Worm (Caenorhabditis elegans) whole organism, early embryonic: ENCODE results near the gene Y42A5A.1.

Source experiments
- B0310.2 ChIP-seq: sonication (generic microtip); optimal IDR thresholded peaks from 2 replicates; lab custom pipeline; 2016; ENCODE audit warnings: mild to moderate bottlenecking, missing genetic modification characterization, missing compliant biosample characterization
- F13C5.2 ChIP-seq: sonication (generic microtip); optimal IDR thresholded peaks from 2 replicates; lab custom pipeline; 2017; ENCODE audit warnings: mild to moderate bottlenecking, missing genetic modification characterization, inconsistent platforms, missing compliant biosample characterization
- aly-1 ChIP-seq: sonication (generic microtip); optimal IDR thresholded peaks from 2 replicates; lab custom pipeline; 2016; ENCODE audit warnings: missing genetic modification characterization, missing compliant biosample characterization
- ama-1 ChIP-seq: fragments of 150-350 bp; optimal IDR thresholded peaks from 2 replicates; lab custom pipeline; 2014
- ceh-13 ChIP-seq: fragments of 200-800 bp; sonication (Bioruptor generic); optimal IDR thresholded peaks from 2 replicates; lab custom pipeline; 2018; ENCODE audit warnings: mild to moderate bottlenecking, missing genetic modification characterization, missing compliant biosample characterization
- ceh-36 ChIP-seq: sonication (generic microtip); optimal IDR thresholded peaks from 2 replicates; lab custom pipeline; 2016; ENCODE audit warnings: missing genetic modification characterization, inconsistent platforms, missing compliant biosample characterization
- ets-7 ChIP-seq: sonication (generic microtip); optimal IDR thresholded peaks from 2 replicates; lab custom pipeline; 2016; ENCODE audit warnings: missing genotype, missing genetic modification characterization, missing compliant biosample characterization
- flt-1 ChIP-seq: fragments of 200-800 bp; sonication (Bioruptor generic); IDR thresholded peaks from 2 replicates; pipeline ENCODE4 v1.3.6; 2022; ENCODE audit warnings: missing genetic modification characterization, missing compliant biosample characterization
- hmbx-1 ChIP-seq: sonication (generic microtip); optimal IDR thresholded peaks from 2 replicates; lab custom pipeline; 2016; ENCODE audit warnings: mild to moderate bottlenecking, missing genetic modification characterization, missing compliant biosample characterization
- hmg-4 ChIP-seq: fragments of 200-800 bp; sonication (Bioruptor generic); optimal IDR thresholded peaks from 2 replicates; lab custom pipeline; 2018; ENCODE audit warnings: mild to moderate bottlenecking, missing genetic modification characterization, missing compliant biosample characterization
- hnd-1 ChIP-seq: sonication (generic microtip); optimal IDR thresholded peaks from 2 replicates; lab custom pipeline; 2016; ENCODE audit warnings: missing genetic modification characterization, missing compliant biosample characterization
- pes-1 ChIP-seq: fragments of 200-800 bp; sonication (Bioruptor generic); IDR thresholded peaks from 2 replicates; pipeline ENCODE4 v1.3.6; 2022; ENCODE audit warnings: missing genetic modification reagents, missing genetic modification characterization, missing compliant biosample characterization
- scrt-1 ChIP-seq: fragments of 200-800 bp; sonication (Bioruptor generic); IDR thresholded peaks from 2 replicates; pipeline ENCODE4 v1.3.6; 2022; ENCODE audit warnings: missing genetic modification characterization, missing compliant biosample characterization
- sea-1 ChIP-seq: fragments of 200-800 bp; sonication (Bioruptor generic); conservative IDR thresholded peaks from 2 replicates; pipeline ENCODE4 v1.3.6; 2022; ENCODE audit warnings: missing genetic modification characterization, missing compliant biosample characterization
- tbx-11 ChIP-seq: fragments of 200-800 bp; sonication (Bioruptor generic); IDR thresholded peaks from 2 replicates; pipeline ENCODE4 v1.3.6; 2022; ENCODE audit warnings: missing genetic modification characterization, missing compliant biosample characterization
- tbx-37 ChIP-seq: fragments of 200-800 bp; sonication (Bioruptor generic); conservative IDR thresholded peaks from 2 replicates; pipeline ENCODE4 v1.3.6; 2022; ENCODE audit warnings: missing genetic modification reagents, missing genetic modification characterization, missing compliant biosample characterization
- tra-4 ChIP-seq: sonication (generic microtip); optimal IDR thresholded peaks from 2 replicates; lab custom pipeline; 2017; ENCODE audit warnings: missing genetic modification characterization, missing compliant biosample characterization

Gene Y42A5A.1

DNA sequence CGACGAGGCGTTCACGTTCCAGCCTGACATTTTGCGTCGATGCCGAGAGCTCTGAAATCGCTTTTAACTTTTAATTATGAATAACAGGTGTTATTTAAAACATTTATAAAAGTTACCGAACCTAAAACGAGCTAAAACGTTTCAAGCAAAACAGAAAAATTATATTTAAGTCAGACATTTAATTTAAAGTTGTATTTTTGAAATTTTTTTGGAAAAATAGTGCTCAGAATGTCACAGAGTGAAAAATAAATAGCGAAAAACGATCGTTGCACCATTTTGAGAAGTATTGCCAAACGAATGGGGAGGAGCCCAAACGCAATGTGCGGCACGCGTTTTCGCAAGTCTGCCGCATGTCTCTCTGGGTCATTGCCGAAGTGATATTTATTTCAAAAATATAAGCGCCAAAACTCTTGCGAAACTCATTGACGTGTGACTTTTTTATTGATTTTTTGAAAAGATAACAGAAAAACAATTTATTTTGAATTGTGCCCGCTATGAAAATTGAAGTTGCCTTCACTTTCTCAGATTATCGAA is 25.4 kb downstream of the Y42A5A.1 start, which contains the start of gene erfa-3:
Gene erfa-3 (minus strand): TSS at position 51 of the 534 bp plus-strand sequence.
- TF ChIP-seq ets-7 (tag; lab: Kevin White, UChicago): peak; percentile 53
- no peak for TF ChIP-seq B0310.2 (tag; lab: Kevin White, UChicago)
- TF ChIP-seq ceh-13: peak; percentile 60
- peak; percentile 48 for TF ChIP-seq hmbx-1 (tag; lab: Kevin White, UChicago)
- TF ChIP-seq ama-1 (lab: Kevin White, UChicago): no peak
- TF ChIP-seq hmg-4 (GFP tag; lab: Kevin White, UChicago): peak; percentile 56
- no peak for TF ChIP-seq pes-1 (GFP tag; lab: Robert Waterston, UW)
- TF ChIP-seq tra-4 (tag; lab: Kevin White, UChicago): peak; percentile 62
- TF ChIP-seq sea-1 (GFP tag; lab: Robert Waterston, UW): peak; percentile 70; the same call in 1 of the 2 replicates
- TF ChIP-seq flt-1 (GFP tag; lab: Robert Waterston, UW): peak; percentile 49; the same call in 1 of the 2 replicates
- peak; percentile 74; the same call in 1 of the 2 replicates for TF ChIP-seq tbx-11 (GFP tag; lab: Robert Waterston, UW)
- TF ChIP-seq hnd-1 (tag; lab: Kevin White, UChicago): peak; percentile 55
- peak; percentile 91 for TF ChIP-seq F13C5.2 (tag; lab: Kevin White, UChicago)
- peak; percentile 76 for TF ChIP-seq aly-1 (tag; lab: Kevin White, UChicago)
- TF ChIP-seq ceh-36 (tag; lab: Kevin White, UChicago): peak; percentile 51
- TF ChIP-seq scrt-1 (GFP tag; lab: Robert Waterston, UW): peak; percentile 51; the same call in 1 of the 2 replicates
- peak; percentile 61; the same call in 1 of the 2 replicates for TF ChIP-seq tbx-37 (GFP tag; lab: Robert Waterston, UW)

ce11 chrV:11113607-11114006 is 25.9 kb downstream of the Y42A5A.1 start, which contains the start of gene math-33:
Gene math-33 (plus strand): TSS chrV:11113907.
- TF ChIP-seq B0310.2 (tag; lab: Kevin White, UChicago): no peak
- TF ChIP-seq ets-7 (tag; lab: Kevin White, UChicago): no peak
- TF ChIP-seq sea-1 (GFP tag; lab: Robert Waterston, UW): no peak
- no peak for TF ChIP-seq F13C5.2 (tag; lab: Kevin White, UChicago)
- TF ChIP-seq ceh-13: no peak
- TF ChIP-seq flt-1 (GFP tag; lab: Robert Waterston, UW): no peak
- TF ChIP-seq hmg-4 (GFP tag; lab: Kevin White, UChicago): no peak
- TF ChIP-seq pes-1 (GFP tag; lab: Robert Waterston, UW): no peak
- no peak for TF ChIP-seq ama-1 (lab: Kevin White, UChicago)
- no peak for TF ChIP-seq tbx-11 (GFP tag; lab: Robert Waterston, UW)
- TF ChIP-seq tra-4 (tag; lab: Kevin White, UChicago): no peak
- no peak for TF ChIP-seq ceh-36 (tag; lab: Kevin White, UChicago)
- no peak for TF ChIP-seq scrt-1 (GFP tag; lab: Robert Waterston, UW)
- TF ChIP-seq hnd-1 (tag; lab: Kevin White, UChicago): no peak

ce11 chrV:11118179-11118725 is 30.5 kb downstream of the Y42A5A.1 start:
- TF ChIP-seq aly-1 (tag; lab: Kevin White, UChicago): no peak
- no peak for TF ChIP-seq ama-1 (lab: Kevin White, UChicago)
- TF ChIP-seq flt-1 (GFP tag; lab: Robert Waterston, UW): no peak
- TF ChIP-seq ets-7 (tag; lab: Kevin White, UChicago): no peak
- TF ChIP-seq hnd-1 (tag; lab: Kevin White, UChicago): no peak
- TF ChIP-seq ceh-13: no peak
- no peak for TF ChIP-seq tbx-37 (GFP tag; lab: Robert Waterston, UW)
- TF ChIP-seq pes-1 (GFP tag; lab: Robert Waterston, UW): no peak
- no peak for TF ChIP-seq tbx-11 (GFP tag; lab: Robert Waterston, UW)
- no peak for TF ChIP-seq B0310.2 (tag; lab: Kevin White, UChicago)

ce11 chrV:11119294-11119755 is 31.6 kb downstream of the Y42A5A.1 start, which contains the start of gene scb-1:
Gene scb-1 (minus strand): TSS chrV:11119705.
- TF ChIP-seq ets-7 (tag; lab: Kevin White, UChicago): no peak
- no peak for TF ChIP-seq aly-1 (tag; lab: Kevin White, UChicago)
- no peak for TF ChIP-seq tbx-11 (GFP tag; lab: Robert Waterston, UW)
- no peak for TF ChIP-seq ceh-13
- no peak for TF ChIP-seq ceh-36 (tag; lab: Kevin White, UChicago)
- TF ChIP-seq tbx-37 (GFP tag; lab: Robert Waterston, UW): no peak
- no peak for TF ChIP-seq hmbx-1 (tag; lab: Kevin White, UChicago)
- no peak for TF ChIP-seq F13C5.2 (tag; lab: Kevin White, UChicago)
- no peak for TF ChIP-seq ama-1 (lab: Kevin White, UChicago)
- no peak for TF ChIP-seq flt-1 (GFP tag; lab: Robert Waterston, UW)
- no peak for TF ChIP-seq hmg-4 (GFP tag; lab: Kevin White, UChicago)
- TF ChIP-seq scrt-1 (GFP tag; lab: Robert Waterston, UW): no peak
- TF ChIP-seq B0310.2 (tag; lab: Kevin White, UChicago): no peak
- no peak for TF ChIP-seq tra-4 (tag; lab: Kevin White, UChicago)
- TF ChIP-seq hnd-1 (tag; lab: Kevin White, UChicago): no peak
- no peak for TF ChIP-seq sea-1 (GFP tag; lab: Robert Waterston, UW)
- no peak for TF ChIP-seq pes-1 (GFP tag; lab: Robert Waterston, UW)

DNA sequence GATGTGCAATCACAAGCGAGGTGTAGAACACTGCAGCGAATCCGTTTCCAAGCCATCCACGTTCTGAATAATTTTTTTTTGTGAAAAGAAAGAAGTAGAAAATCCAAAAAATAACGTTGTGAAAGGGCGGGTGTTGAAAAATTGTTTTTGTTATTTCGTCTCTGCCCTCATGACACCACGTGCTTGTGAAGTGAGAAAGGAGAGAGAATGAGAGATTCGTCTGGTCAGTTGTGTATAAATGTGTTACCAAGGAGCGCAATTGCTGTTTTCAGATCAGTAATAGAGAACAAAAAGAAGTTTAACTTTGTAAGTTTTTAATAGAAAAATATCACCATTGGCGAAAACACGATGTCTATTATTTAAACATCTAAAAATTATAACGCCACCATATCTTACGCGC is 33.5 kb downstream of the Y42A5A.1 start:
- no peak for TF ChIP-seq pes-1 (GFP tag; lab: Robert Waterston, UW)
- no peak for TF ChIP-seq sea-1 (GFP tag; lab: Robert Waterston, UW)
- no peak for TF ChIP-seq tbx-37 (GFP tag; lab: Robert Waterston, UW)
- no peak for TF ChIP-seq B0310.2 (tag; lab: Kevin White, UChicago)
- no peak for TF ChIP-seq hmg-4 (GFP tag; lab: Kevin White, UChicago)
- TF ChIP-seq hnd-1 (tag; lab: Kevin White, UChicago): no peak
- TF ChIP-seq ceh-36 (tag; lab: Kevin White, UChicago): no peak
- no peak for TF ChIP-seq flt-1 (GFP tag; lab: Robert Waterston, UW)

- no peak for TF ChIP-seq B0310.2 (tag; lab: Kevin White, UChicago)
- TF ChIP-seq tbx-37 (GFP tag; lab: Robert Waterston, UW): no peak
- TF ChIP-seq ama-1 (lab: Kevin White, UChicago): no peak
- no peak for TF ChIP-seq ceh-13
- TF ChIP-seq ceh-36 (tag; lab: Kevin White, UChicago): no peak
- TF ChIP-seq tbx-11 (GFP tag; lab: Robert Waterston, UW): no peak
- no peak for TF ChIP-seq aly-1 (tag; lab: Kevin White, UChicago)
- TF ChIP-seq hmg-4 (GFP tag; lab: Kevin White, UChicago): no peak
- no peak for TF ChIP-seq F13C5.2 (tag; lab: Kevin White, UChicago)
- TF ChIP-seq hnd-1 (tag; lab: Kevin White, UChicago): no peak
- no peak for TF ChIP-seq sea-1 (GFP tag; lab: Robert Waterston, UW)
- TF ChIP-seq scrt-1 (GFP tag; lab: Robert Waterston, UW): no peak
- no peak for TF ChIP-seq flt-1 (GFP tag; lab: Robert Waterston, UW)
- no peak for TF ChIP-seq ets-7 (tag; lab: Kevin White, UChicago)
- no peak for TF ChIP-seq pes-1 (GFP tag; lab: Robert Waterston, UW)
- no peak for TF ChIP-seq hmbx-1 (tag; lab: Kevin White, UChicago)
- no peak for TF ChIP-seq tra-4 (tag; lab: Kevin White, UChicago)
Observed at ce11 chrV:11122466-11122865, 34.7 kb downstream of the Y42A5A.1 start, which contains the start of gene mboa-2. Gene mboa-2 (minus strand): TSS chrV:11122493.
